Fruit fly (Drosophila melanogaster) whole organism, embryonic: ENCODE data around the gene mAChR-B.
A peak's percentile ranks its signal among the peaks of the same experiment; 100 is the strongest.

Experiments
- C15 ChIP-seq: fragments of 200-800 bp; sonication (Bioruptor generic); IDR thresholded peaks from 3 replicates; pipeline ENCODE4 v1.3.6; 2022; ENCODE audit warnings: missing biosample characterization, missing genetic modification characterization
- CG10321 ChIP-seq: fragments of 200-800 bp; sonication (Bioruptor generic); IDR thresholded peaks from 2 replicates; pipeline ENCODE4 v1.3.6; 2022; ENCODE audit warnings: missing biosample characterization, missing genetic modification characterization
- CG10462 ChIP-seq: fragments of 200-800 bp; sonication (Bioruptor generic); optimal IDR thresholded peaks from 2 replicates; lab custom pipeline; 2016; ENCODE audit warnings: missing biosample characterization, missing genetic modification characterization
- CG10543 ChIP-seq: fragments of 200-800 bp; sonication (Bioruptor generic); optimal IDR thresholded peaks from 3 replicates; lab custom pipeline; 2017; ENCODE audit warnings: missing biosample characterization, mild to moderate bottlenecking, missing genetic modification characterization, moderate library complexity
- CG11247 ChIP-seq: fragments of 200-800 bp; sonication (Bioruptor generic); IDR thresholded peaks from 2 replicates; pipeline ENCODE4 v1.3.6; 2022; ENCODE audit warnings: missing biosample characterization, missing genetic modification characterization
- CG12071 ChIP-seq: fragments of 200-800 bp; sonication (Bioruptor generic); optimal IDR thresholded peaks from 3 replicates; lab custom pipeline; 2018; ENCODE audit warnings: missing biosample characterization, mild to moderate bottlenecking, missing genetic modification characterization
- CG12659 ChIP-seq: fragments of 200-800 bp; sonication (Bioruptor generic); optimal IDR thresholded peaks from 3 replicates; lab custom pipeline; 2017; ENCODE audit warnings: mild to moderate bottlenecking, missing biosample characterization, missing genetic modification reagents, missing genetic modification characterization
- CG13287 ChIP-seq: fragments of 200-800 bp; sonication (Bioruptor generic); IDR thresholded peaks from 2 replicates; pipeline ENCODE4 v1.3.6; 2022; ENCODE audit warnings: missing biosample characterization, missing genetic modification characterization; ENCODE audit not compliant: partially characterized antibody
- CG17568 ChIP-seq: fragments of 200-800 bp; sonication (Bioruptor generic); optimal IDR thresholded peaks from 2 replicates; lab custom pipeline; 2018; ENCODE audit warnings: missing biosample characterization, mild to moderate bottlenecking, missing genetic modification characterization, moderate library complexity
- CG18476 ChIP-seq: fragments of 200-800 bp; sonication (Bioruptor generic); optimal IDR thresholded peaks from 2 replicates; lab custom pipeline; 2016; ENCODE audit warnings: missing biosample characterization, mild to moderate bottlenecking, missing genetic modification characterization
- CG18599 ChIP-seq: fragments of 200-800 bp; sonication (Bioruptor generic); optimal IDR thresholded peaks from 3 replicates; lab custom pipeline; 2017; ENCODE audit warnings: missing biosample characterization, missing genetic modification characterization, mild to moderate bottlenecking, moderate library complexity, missing genetic modification reagents
- CG2120 ChIP-seq: fragments of 200-800 bp; sonication (Bioruptor generic); optimal IDR thresholded peaks from 3 replicates; lab custom pipeline; 2016; ENCODE audit warnings: missing biosample characterization, missing genetic modification characterization
- CG2712 ChIP-seq: fragments of 200-800 bp; optimal IDR thresholded peaks from 3 replicates; lab custom pipeline; 2019; ENCODE audit warnings: missing biosample characterization, mild to moderate bottlenecking, missing genetic modification characterization, moderate library complexity
- CG2889 ChIP-seq: fragments of 200-800 bp; sonication (Bioruptor generic); IDR thresholded peaks from 3 replicates; pipeline ENCODE4 v1.3.6; 2022; ENCODE audit warnings: missing biosample characterization, missing genetic modification characterization
- CG3838 ChIP-seq: fragments of 200-800 bp; sonication (Bioruptor generic); optimal IDR thresholded peaks from 3 replicates; lab custom pipeline; 2016; ENCODE audit warnings: missing biosample characterization, missing genetic modification characterization
- CG4424 ChIP-seq: fragments of 200-800 bp; sonication (Bioruptor generic); optimal IDR thresholded peaks from 3 replicates; lab custom pipeline; 2016; ENCODE audit warnings: missing biosample characterization, missing genetic modification characterization
- CG6272 ChIP-seq: fragments of 200-800 bp; sonication (Bioruptor generic); IDR thresholded peaks from 2 replicates; pipeline ENCODE4 v1.3.6; 2022; ENCODE audit warnings: missing biosample characterization, missing genetic modification characterization
- CG6854 ChIP-seq: fragments of 200-800 bp; sonication (Bioruptor generic); optimal IDR thresholded peaks from 3 replicates; lab custom pipeline; 2017; ENCODE audit warnings: missing biosample characterization, mild to moderate bottlenecking, missing genetic modification characterization
- CG7928 ChIP-seq: fragments of 200-800 bp; sonication (Bioruptor generic); optimal IDR thresholded peaks from 2 replicates; lab custom pipeline; 2017; ENCODE audit warnings: missing biosample characterization, mild to moderate bottlenecking, missing genetic modification characterization
- CG9932 ChIP-seq: fragments of 200-800 bp; sonication (Bioruptor generic); IDR thresholded peaks from 2 replicates; pipeline ENCODE4 v1.3.6; 2022; ENCODE audit warnings: missing biosample characterization, missing genetic modification characterization
- CHES-1-like ChIP-seq: fragments of 200-800 bp; sonication (Bioruptor generic); optimal IDR thresholded peaks from 2 replicates; lab custom pipeline; 2016; ENCODE audit warnings: missing biosample characterization, missing genetic modification characterization
- Dll ChIP-seq: fragments of 200-800 bp; sonication (Bioruptor generic); IDR thresholded peaks from 4 replicates; pipeline ENCODE4 v1.3.6; 2022; ENCODE audit warnings: missing biosample characterization, missing genetic modification characterization; ENCODE audit not compliant: partially characterized antibody
- Hey ChIP-seq: fragments of 200-800 bp; sonication (Bioruptor generic); optimal IDR thresholded peaks from 3 replicates; lab custom pipeline; 2018; ENCODE audit warnings: missing biosample characterization, mild to moderate bottlenecking, missing genetic modification characterization
- Lim3 ChIP-seq: fragments of 200-800 bp; sonication (Bioruptor generic); IDR thresholded peaks from 2 replicates; pipeline ENCODE4 v1.3.6; 2022; ENCODE audit warnings: missing biosample characterization, missing genetic modification characterization
- PHDP ChIP-seq: fragments of 200-800 bp; sonication (Bioruptor generic); optimal IDR thresholded peaks from 3 replicates; lab custom pipeline; 2018; ENCODE audit warnings: missing biosample characterization, mild to moderate bottlenecking, missing genetic modification characterization, moderate library complexity
- Ravus ChIP-seq: fragments of 200-800 bp; sonication (Bioruptor generic); IDR thresholded peaks from 2 replicates; pipeline ENCODE4 v1.3.6; 2022; ENCODE audit warnings: missing biosample characterization, missing genetic modification characterization
- Sin3A ChIP-seq: fragments of >200 bp; optimal IDR thresholded peaks from 2 replicates; lab custom pipeline; 2018
- Six4 ChIP-seq: fragments of 200-800 bp; sonication (Bioruptor generic); optimal IDR thresholded peaks from 2 replicates; lab custom pipeline; 2016; ENCODE audit warnings: missing biosample characterization, missing genetic modification characterization
- Sox100B ChIP-seq: fragments of 200-800 bp; sonication (Bioruptor generic); optimal IDR thresholded peaks from 3 replicates; lab custom pipeline; 2018; ENCODE audit warnings: missing biosample characterization, mild to moderate bottlenecking, missing genetic modification characterization
- Stat92E ChIP-seq, 3 experiments: fragments of >200 bp in 2 of 3; fragments of 200-800 bp in 1 of 3; sonication (Bioruptor generic) in 1 of 3; optimal IDR thresholded peaks; 2 replicates each; lab custom pipeline; 2017 to 2019; ENCODE audit warnings: missing biosample characterization in 3 of 3, missing genetic modification characterization in 3 of 3, mild to moderate bottlenecking in 1 of 3, moderate library complexity in 1 of 3
- btn ChIP-seq: fragments of 200-800 bp; sonication (Bioruptor generic); optimal IDR thresholded peaks from 2 replicates; lab custom pipeline; 2016; ENCODE audit warnings: missing biosample characterization, missing genetic modification characterization
- cad ChIP-seq: fragments of >200 bp; optimal IDR thresholded peaks from 2 replicates; lab custom pipeline; 2017; ENCODE audit warnings: missing biosample characterization, missing genetic modification characterization
- crol ChIP-seq: fragments of 200-800 bp; sonication (Bioruptor generic); IDR thresholded peaks from 2 replicates; pipeline ENCODE4 v1.3.6; 2022; ENCODE audit warnings: missing biosample characterization, missing genetic modification characterization
- dmrt99B ChIP-seq: fragments of 200-800 bp; sonication (Bioruptor generic); optimal IDR thresholded peaks from 2 replicates; lab custom pipeline; 2018; ENCODE audit warnings: missing biosample characterization, mild to moderate bottlenecking, missing genetic modification characterization, moderate library complexity
- dysf ChIP-seq: fragments of 200-800 bp; sonication (Bioruptor generic); IDR thresholded peaks from 3 replicates; pipeline ENCODE4 v1.3.6; 2022; ENCODE audit warnings: missing biosample characterization, missing genetic modification characterization
- ems ChIP-seq: fragments of 200-800 bp; sonication (Bioruptor generic); optimal IDR thresholded peaks from 3 replicates; lab custom pipeline; 2016; ENCODE audit warnings: missing biosample characterization, missing genetic modification characterization
- esg ChIP-seq: fragments of 200-800 bp; sonication (Bioruptor generic); conservative IDR thresholded peaks from 2 replicates; pipeline ENCODE4 v1.3.6; 2022; ENCODE audit warnings: missing biosample characterization, missing genetic modification characterization
- fu2 ChIP-seq: fragments of 200-800 bp; sonication (Bioruptor generic); optimal IDR thresholded peaks from 2 replicates; lab custom pipeline; 2016; ENCODE audit warnings: missing biosample characterization, missing genetic modification characterization
- grn ChIP-seq: fragments of 200-800 bp; sonication (Bioruptor generic); optimal IDR thresholded peaks from 3 replicates; lab custom pipeline; 2017; ENCODE audit warnings: missing biosample characterization, missing genetic modification characterization
- gsb ChIP-seq: fragments of 200-800 bp; sonication (Bioruptor generic); IDR thresholded peaks from 2 replicates; pipeline ENCODE4 v1.3.6; 2022; ENCODE audit warnings: missing biosample characterization, missing genetic modification characterization
- inv ChIP-seq: fragments of 200-800 bp; sonication (Bioruptor generic); IDR thresholded peaks from 2 replicates; pipeline ENCODE4 v1.3.6; 2022; ENCODE audit warnings: missing biosample characterization, missing genetic modification characterization; ENCODE audit not compliant: partially characterized antibody
- jigr1 ChIP-seq: fragments of 200-800 bp; sonication (Bioruptor generic); IDR thresholded peaks from 3 replicates; pipeline ENCODE4 v1.3.6; 2022; ENCODE audit warnings: missing biosample characterization, missing genetic modification characterization
- maf-S ChIP-seq: fragments of 200-800 bp; sonication (Bioruptor generic); optimal IDR thresholded peaks from 2 replicates; lab custom pipeline; 2016; ENCODE audit warnings: missing biosample characterization, missing genetic modification characterization
- nerfin-1 ChIP-seq: fragments of 200-800 bp; sonication (Bioruptor generic); optimal IDR thresholded peaks from 3 replicates; lab custom pipeline; 2019; ENCODE audit warnings: missing biosample characterization, mild to moderate bottlenecking, missing genetic modification characterization, moderate library complexity
- otp ChIP-seq: fragments of 200-800 bp; sonication (Bioruptor generic); IDR thresholded peaks from 3 replicates; pipeline ENCODE4, ENCODE4 v1.3.6; 2022; ENCODE audit warnings: missing biosample characterization, missing genetic modification characterization
- p53 ChIP-seq: fragments of 200-800 bp; sonication (Bioruptor generic); optimal IDR thresholded peaks from 2 replicates; lab custom pipeline; 2016; ENCODE audit warnings: missing biosample characterization, missing genetic modification characterization
- psq ChIP-seq: fragments of 200-800 bp; sonication (Bioruptor generic); optimal IDR thresholded peaks from 2 replicates; lab custom pipeline; 2017; ENCODE audit warnings: missing biosample characterization, missing genetic modification characterization
- sens-2 ChIP-seq: fragments of 200-800 bp; sonication (Bioruptor generic); IDR thresholded peaks from 2 replicates; pipeline ENCODE4 v1.3.6; 2022; ENCODE audit warnings: missing biosample characterization, missing genetic modification characterization
- slp2 ChIP-seq: fragments of 200-800 bp; sonication (Bioruptor generic); optimal IDR thresholded peaks from 2 replicates; lab custom pipeline; 2016; ENCODE audit warnings: missing biosample characterization, missing genetic modification characterization
- sob ChIP-seq: fragments of 200-800 bp; sonication (Bioruptor generic); IDR thresholded peaks from 2 replicates; pipeline ENCODE4 v1.3.6; 2022; ENCODE audit warnings: missing biosample characterization, missing genetic modification characterization
- twi ChIP-seq: fragments of 200-800 bp; optimal IDR thresholded peaks from 2 replicates; lab custom pipeline; 2019; ENCODE audit warnings: missing biosample characterization, mild to moderate bottlenecking, missing genetic modification characterization, moderate library complexity
- wek ChIP-seq: fragments of 200-800 bp; sonication (Bioruptor generic); optimal IDR thresholded peaks from 3 replicates; lab custom pipeline; 2018; ENCODE audit warnings: missing biosample characterization, mild to moderate bottlenecking, missing genetic modification characterization, moderate library complexity

Gene mAChR-B

dm6 chr3R:8032923-8033478 lies 26.1 kb upstream of the mAChR-B start, which contains the start of the genes CG11035 and unc-45 (continued):
- TF ChIP-seq gsb (GFP tag; lab: Robert Waterston, UW) (no peak), CG3838 (GFP tag; lab: Kevin White, UChicago) (peak; percentile 41), inv (GFP tag; lab: Robert Waterston, UW) (peak; percentile 58; the same call in 1 of the 2 replicates), CG7928 (peak; percentile 2), p53 (GFP tag; lab: Kevin White, UChicago) (no peak), Ravus (no peak), PHDP (tag; lab: Kevin White, UChicago) (peak; percentile 44), CG2889 (GFP tag; lab: Robert Waterston, UW) (no peak), maf-S (GFP tag; lab: Kevin White, UChicago) (no peak), CG2120 (peak; percentile 59), CG2712 (tag; lab: Kevin White, UChicago) (peak; percentile 64), CG6272 (GFP tag; lab: Robert Waterston, UW) (0 out of 2 replicates have a peak, but pooled peaks have one; percentile 12), Sox100B (GFP tag; lab: Kevin White, UChicago) (peak; percentile 49), C15 (no peak), Dll (GFP tag; lab: Robert Waterston, UW) (peak; percentile 82), ems (GFP tag; lab: Kevin White, UChicago) (no peak), jigr1 (GFP tag; lab: Robert Waterston, UW) (no peak), grn (GFP tag; lab: Kevin White, UChicago) (no peak), dysf (GFP tag; lab: Robert Waterston, UW) (no peak), CG10543 (GFP tag; lab: Kevin White, UChicago) (peak; percentile 63), Stat92E (GFP tag; optimal IDR thresholded peaks at IDR 0.05; lab: Kevin White, UChicago) (no peak), otp (GFP tag; lab: Robert Waterston, UW) (no peak), CG12071 (GFP tag; lab: Kevin White, UChicago) (no peak), sob (GFP tag; lab: Robert Waterston, UW) (peak; percentile 65), crol (GFP tag; lab: Robert Waterston, UW) (no peak), CG13287 (GFP tag; lab: Robert Waterston, UW) (peak; percentile 83), CG9932 (GFP tag; lab: Robert Waterston, UW) (peak; percentile 54; the same call in 1 of the 2 replicates), twi (tag; lab: Kevin White, UChicago) (peak; percentile 39), CG4424 (GFP tag; lab: Kevin White, UChicago) (peak; percentile 33), Sin3A (lab: Kevin White, UChicago) (peak; percentile 51), nerfin-1 (tag; lab: Kevin White, UChicago) (peak; percentile 34), esg (GFP tag; lab: Robert Waterston, UW) (no peak), CG10321 (GFP tag; lab: Robert Waterston, UW) (no peak), CG11247 (GFP tag; lab: Robert Waterston, UW) (no peak), Hey (tag; lab: Kevin White, UChicago) (no peak), btn (GFP tag; lab: Kevin White, UChicago) (no peak), CG10462 (GFP tag; lab: Kevin White, UChicago) (no peak), psq (GFP tag; lab: Kevin White, UChicago) (no peak), sens-2 (GFP tag; lab: Robert Waterston, UW) (no peak), CHES-1-like (GFP tag; lab: Kevin White, UChicago) (no peak), CG18599 (GFP tag; lab: Kevin White, UChicago) (no peak), dmrt99B (no peak), CG18476 (GFP tag; lab: Kevin White, UChicago) (peak; percentile 15), CG6854 (GFP tag; lab: Kevin White, UChicago) (no peak), wek (GFP tag; lab: Kevin White, UChicago) (no peak), fu2 (GFP tag; lab: Kevin White, UChicago) (no peak), CG12659 (GFP tag; lab: Kevin White, UChicago) (peak; percentile 63), slp2 (GFP tag; lab: Kevin White, UChicago) (no peak), CG17568 (GFP tag; lab: Kevin White, UChicago) (no peak), cad (GFP tag; lab: Kevin White, UChicago) (no peak), Lim3 (GFP tag; lab: Robert Waterston, UW) (no peak), Six4 (GFP tag; lab: Kevin White, UChicago) (peak; percentile 30)
